Fruit fly (Drosophila melanogaster): ENCODE measurements around the gene CG2841.

CG2841 gene

DNA sequence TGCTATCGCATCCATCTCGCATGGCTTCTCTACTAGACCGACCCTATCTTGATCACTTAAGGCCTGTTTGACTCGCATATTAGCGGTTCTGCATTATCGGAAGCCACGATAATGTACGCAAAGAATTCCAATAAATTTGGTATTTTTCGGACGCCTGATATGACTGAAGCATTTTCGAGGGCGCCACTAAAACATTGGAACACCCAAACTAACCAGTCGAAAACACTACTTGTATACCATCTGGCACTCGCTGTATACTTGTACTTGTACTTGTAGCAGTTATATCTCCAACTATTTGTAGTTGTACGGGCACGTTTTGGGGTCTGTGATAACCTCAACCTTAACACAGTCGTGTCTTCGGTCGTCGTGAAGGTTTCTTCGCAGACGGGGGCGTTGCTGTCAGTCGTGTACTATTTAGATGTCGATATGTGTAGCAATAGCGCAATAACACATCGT is 10.6 kb downstream of the CG2841 start:
- TF ChIP-seq CG17801 (GFP tag; optimal IDR thresholded peaks at IDR 0.05; ENCODE audit: partially characterized antibody), result no peak

DNA sequence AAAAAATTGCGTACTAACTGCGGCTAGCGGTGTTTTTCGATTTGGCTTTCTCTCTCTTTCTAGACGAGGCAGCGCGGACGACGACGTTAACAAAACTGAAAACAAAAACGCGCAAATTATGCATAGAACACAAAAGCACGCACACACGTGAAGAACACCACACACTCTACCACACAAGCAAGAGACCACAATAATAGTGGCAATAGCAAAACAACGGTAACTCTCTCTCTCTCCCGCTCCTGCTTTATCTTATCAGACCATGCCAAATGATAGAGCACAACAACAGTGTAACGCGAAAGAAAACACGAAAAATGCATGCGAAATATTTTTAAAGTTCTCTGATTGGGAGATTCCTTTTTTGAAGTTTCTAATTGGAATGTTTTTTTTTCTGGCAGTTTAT is 12.0 kb downstream of the CG2841 start:
- TF ChIP-seq CG17801 (GFP tag; optimal IDR thresholded peaks at IDR 0.05; ENCODE audit: partially characterized antibody), result no peak

DNA sequence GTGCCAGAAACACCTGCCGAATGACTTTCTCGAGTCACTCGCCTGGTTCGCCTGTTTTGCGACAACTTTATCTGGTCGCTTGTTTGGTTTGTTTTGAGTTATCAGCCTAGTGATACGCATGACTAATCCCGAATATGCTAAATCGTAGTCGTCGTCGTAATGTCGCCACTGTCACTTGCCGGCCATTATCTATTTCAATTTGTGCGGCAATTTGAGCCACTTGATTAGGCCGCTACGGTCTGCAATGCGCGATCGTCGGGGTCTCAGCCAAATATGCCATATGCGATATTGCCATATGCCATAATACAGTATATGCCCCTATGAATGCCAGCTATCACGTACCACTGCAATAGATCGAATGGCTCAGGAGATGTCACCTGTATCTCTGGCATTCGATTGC is 13.3 kb downstream of the CG2841 start:
- TF ChIP-seq CG17801 (GFP tag; optimal IDR thresholded peaks at IDR 0.05; ENCODE audit: partially characterized antibody), result no peak

DNA sequence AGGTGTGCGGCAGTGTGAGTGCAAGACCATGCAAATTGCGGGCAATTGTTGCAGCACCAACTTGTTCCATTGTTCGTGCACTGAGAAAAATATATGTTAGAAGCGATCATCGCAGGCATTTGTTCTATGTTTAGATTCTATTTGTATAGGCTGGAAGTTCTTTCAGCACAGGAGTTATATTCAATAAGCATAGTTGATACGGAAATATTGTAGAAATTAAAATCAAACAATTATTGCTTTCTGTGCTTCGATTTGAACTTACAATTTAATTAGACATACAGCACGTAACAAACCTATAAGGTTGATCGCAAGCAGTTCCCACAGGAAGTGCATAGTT is 16.0 kb downstream of the CG2841 start:
- TF ChIP-seq CG17801 (GFP tag; optimal IDR thresholded peaks at IDR 0.05; ENCODE audit: partially characterized antibody), result no peak

DNA sequence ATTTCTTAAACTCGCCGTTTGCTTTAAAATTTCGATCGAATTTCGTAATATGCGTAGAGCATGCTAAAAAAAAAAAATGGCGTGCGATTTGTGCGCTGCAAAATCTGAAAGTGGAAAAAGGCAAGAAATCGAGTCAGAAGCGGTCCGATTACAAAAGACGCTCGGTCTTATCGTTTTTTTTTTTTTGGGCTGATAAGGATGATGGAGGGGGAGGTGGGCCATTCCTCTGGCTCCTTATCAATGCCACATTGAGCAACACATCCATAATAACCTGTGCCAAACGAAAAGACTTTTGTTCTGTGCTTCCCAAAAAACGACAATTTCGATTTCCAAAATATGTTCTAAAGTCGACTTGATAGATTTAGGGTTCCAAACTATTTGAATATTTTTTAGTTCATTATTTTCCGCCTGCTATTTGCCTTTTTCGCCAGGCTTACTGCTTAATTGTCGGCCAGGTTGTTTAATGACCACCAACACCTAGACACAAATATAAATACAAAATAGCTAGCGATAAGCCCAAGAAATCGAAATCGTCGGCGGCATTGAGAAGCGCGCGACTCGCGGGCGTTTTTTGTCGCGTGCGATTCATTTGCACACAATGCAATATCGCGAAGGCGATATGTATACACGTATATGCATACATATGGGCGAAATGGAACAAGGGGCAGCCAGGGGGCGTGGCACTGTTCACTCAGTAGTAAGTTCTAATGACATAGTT is 16.5 kb downstream of the CG2841 start:
- no peak for TF ChIP-seq CG17801 (GFP tag; optimal IDR thresholded peaks at IDR 0.05; ENCODE audit: partially characterized antibody)

DNA sequence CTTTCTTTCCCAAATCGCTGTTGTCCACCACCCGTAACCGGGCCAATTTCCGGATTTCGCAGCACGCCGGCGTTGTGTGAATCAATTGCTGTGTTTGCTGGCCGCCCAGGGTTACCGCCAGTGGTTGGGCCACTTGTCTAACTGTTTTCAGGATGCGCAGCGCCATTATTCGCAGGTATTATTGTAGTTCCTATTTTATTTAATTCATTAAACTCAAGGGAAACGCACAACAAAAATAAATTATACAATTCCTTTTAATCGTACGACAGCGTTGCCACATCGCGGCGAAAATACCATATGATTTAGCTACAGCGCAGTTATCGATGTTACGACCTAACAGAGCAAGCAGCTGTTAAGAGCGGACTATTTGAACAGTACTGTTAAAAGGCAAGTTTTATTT is 21.8 kb downstream of the CG2841 start, which contains the start of gene mRpL14:
TSS of gene mRpL14 (minus strand) at position 280 of the 400 bp plus-strand sequence.
- TF ChIP-seq CG17801 (GFP tag; optimal IDR thresholded peaks at IDR 0.05; ENCODE audit: partially characterized antibody), result no peak

DNA sequence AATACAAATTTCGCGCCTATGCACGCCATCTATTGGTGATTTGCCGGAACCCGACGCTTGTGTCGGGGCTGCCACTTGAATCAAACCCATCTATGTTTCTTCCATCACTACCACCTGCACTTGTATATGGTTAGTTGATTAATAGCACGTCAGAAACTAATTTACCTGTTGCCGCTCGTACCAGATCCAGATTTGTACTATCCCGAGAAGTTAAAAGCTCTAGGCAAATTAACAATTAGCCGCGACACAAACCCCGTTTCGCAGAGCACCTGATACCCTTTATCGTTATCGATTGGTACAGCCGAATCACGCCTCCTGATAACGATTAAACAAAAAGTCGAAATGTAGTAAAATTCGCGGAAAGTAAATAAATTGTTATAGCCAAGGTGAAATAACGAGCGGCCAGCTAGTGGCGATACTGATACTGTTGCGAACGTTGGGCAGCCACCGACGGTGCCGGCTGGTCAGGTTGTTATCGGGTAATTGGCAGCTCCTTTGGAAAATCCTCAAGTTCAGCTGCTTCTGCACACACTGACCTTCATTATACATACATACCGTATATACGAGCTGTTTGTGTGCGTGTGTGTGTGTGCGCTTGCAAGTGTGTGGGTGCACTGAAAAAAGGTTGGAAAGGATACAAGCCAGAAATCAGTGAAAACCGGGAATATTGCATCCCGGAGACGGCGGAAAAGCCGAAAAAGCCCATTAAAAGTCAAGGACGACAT is 26.0 kb downstream of the CG2841 start:
- peak; percentile 4 for TF ChIP-seq CG17801 (GFP tag; optimal IDR thresholded peaks at IDR 0.05; ENCODE audit: partially characterized antibody)

DNA sequence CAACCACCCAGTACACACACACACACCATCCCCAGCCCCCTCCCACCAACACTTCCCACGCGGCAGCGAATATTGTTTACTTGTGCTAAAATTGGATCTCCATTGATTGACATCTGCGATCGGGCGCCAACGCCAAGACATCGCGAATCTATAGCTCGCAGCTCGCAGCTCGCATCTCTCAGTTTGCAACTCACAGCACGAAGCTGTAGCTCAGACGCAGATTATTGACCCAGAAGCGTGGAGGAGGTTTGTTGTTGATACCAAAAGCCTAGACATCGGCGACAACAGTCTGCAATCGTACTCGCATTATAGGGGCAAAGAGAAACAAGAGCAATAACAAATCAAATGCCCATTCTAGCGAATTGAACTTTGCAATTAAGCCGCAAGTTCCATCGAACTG is 29.0 kb downstream of the CG2841 start:
- TF ChIP-seq CG17801 (GFP tag; optimal IDR thresholded peaks at IDR 0.05; ENCODE audit: partially characterized antibody), result no peak

DNA sequence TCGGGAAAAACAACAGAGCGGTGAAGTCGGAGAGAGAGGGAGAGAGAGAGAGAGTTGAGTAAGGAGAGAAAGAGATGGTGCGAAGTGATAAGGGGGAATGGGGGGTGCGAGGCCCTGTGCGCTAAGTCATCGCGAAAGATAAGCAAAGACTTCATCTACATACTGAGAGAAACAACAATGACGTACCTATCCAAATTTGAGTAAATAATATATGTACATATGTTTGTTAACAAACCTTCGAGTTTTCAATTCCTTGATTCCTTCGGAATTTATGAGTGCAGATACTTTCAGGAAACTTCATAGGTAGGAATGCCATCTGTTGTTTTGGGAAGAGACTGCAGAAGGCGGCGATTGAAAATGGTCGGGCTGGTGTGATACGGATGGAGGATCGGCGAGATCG is 29.7 kb downstream of the CG2841 start:
- TF ChIP-seq CG17801 (GFP tag; optimal IDR thresholded peaks at IDR 0.05; ENCODE audit: partially characterized antibody), result no peak

DNA sequence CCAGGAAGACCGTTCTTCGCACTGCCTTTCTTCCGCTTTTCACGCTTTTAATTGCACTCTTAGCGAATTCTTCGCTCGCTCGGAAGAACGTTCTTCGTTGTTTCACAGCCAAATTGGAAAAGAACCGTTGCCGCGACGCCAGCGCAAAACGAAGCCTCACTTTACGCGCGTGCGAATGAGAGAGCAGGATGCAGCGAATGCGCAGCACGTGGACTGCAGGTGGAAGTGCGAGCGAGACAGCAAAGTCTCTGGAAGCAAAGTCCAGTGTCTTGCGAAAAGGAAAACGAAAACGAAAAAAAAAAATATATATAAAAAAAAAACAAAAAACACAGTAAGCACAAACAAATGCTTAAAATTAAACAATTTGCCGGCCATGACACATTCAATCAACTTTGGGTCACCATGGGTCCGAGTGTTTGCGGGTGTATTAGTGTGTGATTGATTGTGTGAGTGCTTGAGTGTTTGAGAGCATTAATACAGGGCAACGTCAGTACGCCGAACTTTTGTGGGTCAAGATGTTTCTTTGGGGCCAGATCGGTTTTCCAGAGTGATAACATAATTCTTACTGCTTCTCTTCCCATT is 31.5 kb downstream of the CG2841 start, which contains the start of gene Ilp6:
TSS of gene Ilp6 (minus strand) at position 103 of the 582 bp plus-strand sequence.
- peak; percentile 64 for TF ChIP-seq CG17801 (GFP tag; optimal IDR thresholded peaks at IDR 0.05; ENCODE audit: partially characterized antibody)

DNA sequence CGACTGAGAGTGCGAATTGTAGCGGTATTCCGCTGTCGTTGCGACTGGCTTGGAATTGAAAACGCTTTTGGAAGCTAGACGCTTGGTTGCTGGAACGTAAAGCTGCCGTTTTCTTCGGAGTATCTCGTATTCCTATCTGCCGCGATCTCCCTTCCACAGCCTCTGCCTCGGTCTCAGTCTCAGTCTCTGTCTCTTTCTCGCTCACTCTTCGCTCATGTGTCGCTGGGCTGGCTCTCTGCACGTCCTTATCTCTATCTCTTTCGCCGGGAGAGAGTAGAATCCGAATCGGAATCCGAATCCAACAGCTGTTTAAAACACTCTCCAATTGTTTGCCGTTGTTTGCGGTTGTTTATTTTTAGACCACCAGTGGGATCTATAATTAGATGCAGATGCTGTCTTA is 32.1 kb downstream of the CG2841 start:
- no peak for TF ChIP-seq CG17801 (GFP tag; optimal IDR thresholded peaks at IDR 0.05; ENCODE audit: partially characterized antibody)

DNA sequence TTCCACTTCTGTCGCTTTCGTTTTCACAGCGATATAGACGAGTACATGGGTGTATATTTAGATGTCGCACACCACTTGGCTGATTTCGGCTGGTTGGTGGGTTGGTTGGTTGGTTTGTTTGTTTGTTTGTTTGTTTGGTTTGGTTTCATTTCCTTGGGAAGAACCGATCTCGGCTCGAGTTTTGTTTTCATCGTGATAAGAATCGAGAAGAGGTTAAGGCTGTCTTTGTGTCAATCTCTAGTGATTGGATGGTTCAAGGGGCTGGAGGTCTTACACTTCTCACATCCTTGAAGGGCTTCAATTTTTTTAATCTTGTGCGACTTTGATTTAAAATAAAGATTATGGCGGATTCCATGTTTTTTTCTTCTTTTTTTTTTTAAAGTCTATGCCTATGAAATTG is 33.4 kb downstream of the CG2841 start:
- TF ChIP-seq CG17801 (GFP tag; optimal IDR thresholded peaks at IDR 0.05; ENCODE audit: partially characterized antibody), result no peak

DNA sequence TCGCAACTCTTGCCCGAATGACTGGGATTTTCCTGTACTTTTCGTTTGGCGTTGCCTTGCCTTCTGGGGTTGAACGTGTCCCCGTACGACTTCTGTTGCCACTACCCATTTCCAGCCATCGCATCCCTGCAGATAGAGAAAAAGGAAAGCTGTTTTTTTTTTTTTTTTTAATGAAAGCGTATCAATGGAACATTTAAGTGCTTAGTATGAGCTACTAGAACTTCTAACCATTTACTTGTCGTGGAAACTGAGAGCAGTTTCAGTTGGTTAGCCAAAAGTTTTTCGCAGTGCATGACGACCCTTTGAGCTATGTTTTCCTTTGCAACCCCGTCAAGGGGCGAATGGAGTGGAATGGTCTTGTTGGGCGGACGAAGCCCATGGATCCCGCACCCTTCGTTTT is 36.8 kb downstream of the CG2841 start:
- no peak for TF ChIP-seq CG17801 (GFP tag; optimal IDR thresholded peaks at IDR 0.05; ENCODE audit: partially characterized antibody)

DNA sequence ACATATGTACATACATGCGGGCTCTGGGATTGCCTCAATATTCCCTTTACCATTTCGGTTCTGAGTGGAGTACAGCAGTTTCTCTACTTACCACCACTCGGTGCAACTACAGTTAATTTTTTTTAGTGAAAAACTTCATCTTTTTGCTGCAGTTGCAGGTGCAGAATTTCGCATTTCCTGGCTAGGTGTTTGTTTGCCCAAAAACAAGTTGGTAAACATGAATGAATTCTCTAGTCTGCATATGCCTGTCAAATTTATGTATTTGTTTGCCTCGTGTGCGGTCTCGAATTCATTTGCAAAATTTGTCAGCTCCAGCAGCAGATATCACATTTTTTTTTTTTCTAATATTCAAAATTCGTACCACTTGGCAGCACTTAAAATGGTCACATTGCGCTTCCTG is 39.3 kb downstream of the CG2841 start, which contains the start of gene CG2854:
TSS of gene CG2854 (plus strand) at position 301 of the 400 bp plus-strand sequence.
- TF ChIP-seq CG17801 (GFP tag; optimal IDR thresholded peaks at IDR 0.05; ENCODE audit: partially characterized antibody), result no peak

DNA sequence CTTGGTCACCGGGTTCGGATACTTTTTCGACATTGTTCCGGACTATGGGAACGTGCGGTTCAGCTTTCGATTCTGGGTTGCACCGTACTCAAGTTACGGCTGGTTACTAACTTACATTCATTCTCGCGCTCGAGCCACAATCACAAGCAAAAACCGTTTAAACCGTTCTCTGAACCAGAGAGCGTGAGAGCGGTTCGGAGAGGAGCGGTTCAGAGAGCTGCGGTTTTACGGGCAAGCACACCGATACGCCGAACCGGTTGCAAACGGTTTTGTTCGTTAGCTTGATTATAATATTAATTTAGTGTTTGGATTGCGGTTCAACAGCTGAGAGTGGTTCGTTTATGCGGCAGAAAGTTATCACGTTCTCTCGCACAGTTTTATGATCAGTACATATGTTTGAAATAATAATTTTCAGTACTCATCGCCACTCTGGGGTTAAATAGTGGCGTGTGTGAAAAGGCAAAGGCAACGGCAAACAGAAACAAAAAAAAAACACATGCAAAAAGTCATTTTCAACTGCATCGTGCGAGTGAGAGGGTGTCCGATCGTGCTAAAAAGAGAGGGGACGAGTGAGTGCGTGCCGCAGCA is 40.4 kb downstream of the CG2841 start, which contains the start of gene CG14050:
TSS of gene CG14050 (minus strand) at position 560 of the 588 bp plus-strand sequence.
- no peak for TF ChIP-seq CG17801 (GFP tag; optimal IDR thresholded peaks at IDR 0.05; ENCODE audit: partially characterized antibody)
